Worm (Caenorhabditis elegans) whole organism, L4 larva: ENCODE measurements around the gene srj-6.

Experiments
- D1046.2 ChIP-seq: fragments of 200-800 bp; sonication (Bioruptor generic); IDR thresholded peaks from 2 replicates; pipeline ENCODE4 v1.3.6; 2022; ENCODE audit warnings: missing genetic modification characterization, missing compliant biosample characterization
- F49E8.2 ChIP-seq: sonication (generic microtip); optimal IDR thresholded peaks from 2 replicates; lab custom pipeline; 2016; ENCODE audit warnings: missing compliant biosample characterization, mild to moderate bottlenecking, missing genetic modification characterization, borderline replicate concordance
- R02D3.7 ChIP-seq: fragments of 150-350 bp; sonication (generic microtip); optimal IDR thresholded peaks from 3 replicates; lab custom pipeline; 2014; ENCODE audit warnings: missing biosample characterization, missing genetic modification characterization
- Y48G9A.11 ChIP-seq: fragments of 200-800 bp; sonication (Bioruptor generic); IDR thresholded peaks from 2 replicates; pipeline ENCODE4 v1.3.6; 2022; ENCODE audit warnings: missing genetic modification reagents, missing genetic modification characterization, missing compliant biosample characterization
- ZK546.5 ChIP-seq, 2 experiments: sonication (generic microtip); optimal IDR thresholded peaks; 2 replicates each; lab custom pipeline; 2017; ENCODE audit warnings: missing biosample characterization in 2 of 2, missing genetic modification characterization in 2 of 2
- aha-1 ChIP-seq: fragments of 150-350 bp; peaks from one replicate; lab custom pipeline; 2014; ENCODE audit warnings: missing biosample characterization, missing genetic modification characterization
- ceh-28 ChIP-seq: fragments of 150-350 bp; optimal IDR thresholded peaks from 2 replicates; lab custom pipeline; 2014; ENCODE audit warnings: missing biosample characterization, missing genetic modification reagents, missing genetic modification characterization
- ces-1 ChIP-seq: fragments of 150-350 bp; sonication (generic microtip); optimal IDR thresholded peaks from 4 replicates; lab custom pipeline; 2014; ENCODE audit warnings: missing biosample characterization, missing genetic modification reagents, missing genetic modification characterization
- cey-2 ChIP-seq: sonication (generic microtip); optimal IDR thresholded peaks from 3 replicates; lab custom pipeline; 2017; ENCODE audit warnings: missing genetic modification characterization, mild to moderate bottlenecking, missing compliant biosample characterization, antibody characterized with exemption, borderline replicate concordance; ENCODE audit not compliant: insufficient read depth
- dmd-6 ChIP-seq: fragments of 200-800 bp; sonication (Bioruptor generic); IDR thresholded peaks from 2 replicates; pipeline ENCODE4 v1.3.6; 2022; ENCODE audit warnings: missing genetic modification reagents, missing genetic modification characterization, missing compliant biosample characterization
- dmd-8 ChIP-seq: fragments of 200-800 bp; sonication (Bioruptor generic); IDR thresholded peaks from 2 replicates; pipeline ENCODE4 v1.3.6; 2022; ENCODE audit warnings: missing genetic modification characterization, missing compliant biosample characterization
- dve-1 ChIP-seq: sonication (generic microtip); optimal IDR thresholded peaks from 2 replicates; lab custom pipeline; 2017; ENCODE audit warnings: antibody characterized with exemption, mild to moderate bottlenecking, missing genetic modification characterization, missing compliant biosample characterization; ENCODE audit not compliant: insufficient read depth
- fkh-10 ChIP-seq: fragments of 150-350 bp; optimal IDR thresholded peaks from 2 replicates; lab custom pipeline; 2014; ENCODE audit warnings: missing biosample characterization, missing genetic modification reagents, missing genetic modification characterization
- hlh-11 ChIP-seq: fragments of 200-800 bp; sonication (Bioruptor generic); optimal IDR thresholded peaks from 2 replicates; lab custom pipeline; 2018; ENCODE audit warnings: mild to moderate bottlenecking, missing genetic modification characterization, missing compliant biosample characterization
- hlh-30 ChIP-seq: sonication (generic microtip); optimal IDR thresholded peaks from 2 replicates; lab custom pipeline; 2017; ENCODE audit warnings: antibody characterized with exemption, mild to moderate bottlenecking, missing genetic modification characterization, missing compliant biosample characterization; ENCODE audit not compliant: insufficient read depth
- hmg-1.1 ChIP-seq: fragments of 200-800 bp; sonication (Bioruptor generic); IDR thresholded peaks from 2 replicates; pipeline ENCODE4 v1.3.6; 2022; ENCODE audit warnings: missing genetic modification reagents, missing genetic modification characterization, missing compliant biosample characterization
- lin-1 ChIP-seq: fragments of 200-800 bp; sonication (Bioruptor generic); IDR thresholded peaks from 2 replicates; pipeline ENCODE4 v1.3.6; 2022; ENCODE audit warnings: missing genetic modification reagents, missing genetic modification characterization, missing compliant biosample characterization
- lin-39 ChIP-seq: fragments of 150-350 bp; optimal IDR thresholded peaks from 2 replicates; lab custom pipeline; 2014; ENCODE audit warnings: missing biosample characterization, missing genetic modification reagents, missing genetic modification characterization
- madf-5 ChIP-seq, 2 experiments: fragments of 200-800 bp; sonication (Bioruptor generic); IDR thresholded peaks; 2 replicates each; pipeline ENCODE4 v1.3.6; 2022; ENCODE audit warnings: missing compliant biosample characterization in 2 of 2, missing genetic modification characterization in 2 of 2
- mdt-29 ChIP-seq: fragments of 200-800 bp; sonication (Bioruptor generic); IDR thresholded peaks from 2 replicates; pipeline ENCODE4 v1.3.6; 2022; ENCODE audit warnings: missing genetic modification reagents, missing genetic modification characterization, missing compliant biosample characterization
- mxl-2 ChIP-seq: fragments of 200-800 bp; sonication (Bioruptor generic); conservative IDR thresholded peaks from 2 replicates; pipeline ENCODE4 v1.3.6; 2022; ENCODE audit warnings: missing genetic modification reagents, missing genetic modification characterization, missing compliant biosample characterization
- mxl-3 ChIP-seq: fragments of 200-800 bp; sonication (Bioruptor generic); optimal IDR thresholded peaks from 2 replicates; lab custom pipeline; 2018; ENCODE audit warnings: mild to moderate bottlenecking, missing genetic modification characterization, missing compliant biosample characterization
- nhr-25 ChIP-seq: sonication (generic microtip); optimal IDR thresholded peaks from 2 replicates; lab custom pipeline; 2017; ENCODE audit warnings: missing genetic modification characterization, mild to moderate bottlenecking, missing compliant biosample characterization, antibody characterized with exemption, moderate library complexity, borderline replicate concordance; ENCODE audit not compliant: insufficient read depth
- nhr-28 ChIP-seq: fragments of 150-350 bp; optimal IDR thresholded peaks from 2 replicates; lab custom pipeline; 2014; ENCODE audit warnings: missing biosample characterization, missing genetic modification characterization
- nhr-41 ChIP-seq: fragments of 200-800 bp; sonication (Bioruptor generic); IDR thresholded peaks from 2 replicates; pipeline ENCODE4 v1.3.6; 2022; ENCODE audit warnings: missing genetic modification reagents, missing genetic modification characterization, missing compliant biosample characterization
- nhr-6 ChIP-seq: fragments of 150-350 bp; optimal IDR thresholded peaks from 2 replicates; lab custom pipeline; 2014; ENCODE audit warnings: missing biosample characterization, missing genetic modification characterization
- pha-4 ChIP-seq, 2 experiments: fragments of 150-350 bp in 1 of 2; fragments of 200-800 bp in 1 of 2; sonication (Bioruptor generic) in 1 of 2; IDR thresholded peaks in 1 of 2; optimal IDR thresholded peaks in 1 of 2; 2 replicates each; pipeline versions ENCODE4 v1.3.6 to Lab custom; 2014 to 2022; ENCODE audit warnings: missing genetic modification characterization in 2 of 2, missing genetic modification reagents in 2 of 2, missing biosample characterization in 1 of 2, missing compliant biosample characterization in 1 of 2
- php-3 ChIP-seq: fragments of 200-800 bp; sonication (Bioruptor generic); IDR thresholded peaks from 2 replicates; pipeline ENCODE4 v1.3.6; 2022; ENCODE audit warnings: missing genetic modification reagents, missing genetic modification characterization, missing compliant biosample characterization
- saeg-2 ChIP-seq: fragments of 200-800 bp; sonication (Bioruptor generic); IDR thresholded peaks from 2 replicates; pipeline ENCODE4 v1.3.6; 2022; ENCODE audit warnings: missing genetic modification reagents, missing genetic modification characterization, missing compliant biosample characterization
- set-16 ChIP-seq: fragments of 200-800 bp; sonication (Bioruptor generic); IDR thresholded peaks from 2 replicates; pipeline ENCODE4 v1.3.6; 2022; ENCODE audit warnings: missing genetic modification reagents, missing genetic modification characterization, missing compliant biosample characterization
- snpc-1.2 ChIP-seq: fragments of 200-800 bp; sonication (Bioruptor generic); IDR thresholded peaks from 2 replicates; pipeline ENCODE4 v1.3.6; 2022; ENCODE audit warnings: missing genetic modification reagents, missing genetic modification characterization, missing compliant biosample characterization
- snpc-4 ChIP-seq: fragments of 150-350 bp; optimal IDR thresholded peaks from 2 replicates; lab custom pipeline; 2014; ENCODE audit warnings: missing biosample characterization, missing genetic modification characterization
- spr-1 ChIP-seq: sonication (generic microtip); optimal IDR thresholded peaks from 2 replicates; lab custom pipeline; 2016; ENCODE audit warnings: mild to moderate bottlenecking, missing genetic modification characterization, missing compliant biosample characterization
- tag-97 ChIP-seq: fragments of 200-800 bp; sonication (Bioruptor generic); IDR thresholded peaks from 2 replicates; pipeline ENCODE4 v1.3.6; 2022; ENCODE audit warnings: missing genetic modification characterization, missing compliant biosample characterization
- unc-130 ChIP-seq: sonication (generic microtip); optimal IDR thresholded peaks from 2 replicates; lab custom pipeline; 2016; ENCODE audit warnings: missing genetic modification reagents, missing genetic modification characterization, missing compliant biosample characterization
- unc-62 ChIP-seq, 3 experiments: fragments of 150-350 bp in 1 of 3; sonication (generic microtip); optimal IDR thresholded peaks in 2 of 3; peaks in 1 of 3; 1 replicate in 1 of 3; 2 replicates in 2 of 3; lab custom pipeline; 2014 to 2017; ENCODE audit warnings: missing biosample characterization in 3 of 3, missing genetic modification characterization in 3 of 3, missing genetic modification reagents in 3 of 3, missing genotype in 1 of 3
- zfp-2 ChIP-seq: sonication (generic microtip); optimal IDR thresholded peaks from 2 replicates; lab custom pipeline; 2016; ENCODE audit warnings: mild to moderate bottlenecking, missing genetic modification characterization, missing compliant biosample characterization
- zip-2 ChIP-seq: fragments of 150-350 bp; optimal IDR thresholded peaks from 2 replicates; lab custom pipeline; 2014; ENCODE audit warnings: missing biosample characterization, missing genetic modification characterization
- ztf-7 ChIP-seq: fragments of 150-350 bp; optimal IDR thresholded peaks from 2 replicates; lab custom pipeline; 2014; ENCODE audit warnings: missing biosample characterization, missing genetic modification characterization

The srj-6 gene

ce11 chrV:695914-696313 is 41.6 kb upstream of the srj-6 start, which contains the start of gene srj-52:
srj-52 (minus strand) TSS chrV:696014.
- TF ChIP-seq snpc-1.2 (GFP tag; lab: Robert Waterston, UW): no peak
- TF ChIP-seq unc-62 (GFP tag; optimal IDR thresholded peaks at IDR 0.05 in 1 of 2; lab: Kevin White, UChicago): peak in 1 of 2 experiments; percentile 57
- TF ChIP-seq unc-62 (tag; optimal IDR thresholded peaks at IDR 0.05; lab: Kevin White, UChicago): no peak

- no peak for TF ChIP-seq nhr-41
- no peak for TF ChIP-seq D1046.2 (GFP tag; lab: Robert Waterston, UW)
- TF ChIP-seq ces-1: no peak
- TF ChIP-seq set-16 (GFP tag; lab: Robert Waterston, UW): no peak
These were observed 40.3 kb upstream of the srj-6 start, which contains the start of gene srj-53 for ce11 chrV:694625-695024. srj-53 (minus strand) TSS chrV:694725.

- TF ChIP-seq dmd-8 (GFP tag; lab: Robert Waterston, UW) (no peak), R02D3.7 (tag; lab: Kevin White, UChicago) (no peak), ZK546.5 (tag; optimal IDR thresholded peaks at IDR 0.05; lab: Kevin White, UChicago) (no peak), mxl-2 (GFP tag; lab: Robert Waterston, UW) (no peak), zip-2 (tag; lab: Kevin White, UChicago) (no peak), cey-2 (tag; lab: Kevin White, UChicago) (no peak), unc-62 (GFP tag; optimal IDR thresholded peaks at IDR 0.05 in 1 of 2; lab: Kevin White, UChicago) (peak in 1 of 2 experiments; percentile 90), unc-62 (tag; optimal IDR thresholded peaks at IDR 0.05; lab: Kevin White, UChicago) (no peak)
These were observed 38.6 kb upstream of the srj-6 start, which contains the start of gene srx-4 for ce11 chrV:692720-693422. srx-4 (minus strand) TSS chrV:692770.

- no peak for TF ChIP-seq ztf-7 (tag; lab: Kevin White, UChicago)
- 0 out of 4 replicates have a peak, but pooled peaks of 1 of the 2 experiments have one; percentile 24 for TF ChIP-seq madf-5 (GFP tag; IDR thresholded peaks at IDR 0.05; lab: Robert Waterston, UW)
- TF ChIP-seq mxl-3 (GFP tag; lab: Kevin White, UChicago): no peak
- no peak for TF ChIP-seq D1046.2 (GFP tag; lab: Robert Waterston, UW)
- TF ChIP-seq nhr-28 (tag; lab: Kevin White, UChicago): no peak
- no peak for TF ChIP-seq nhr-6 (tag; lab: Kevin White, UChicago)
- TF ChIP-seq ZK546.5 (tag; optimal IDR thresholded peaks at IDR 0.05; lab: Kevin White, UChicago): no peak
- TF ChIP-seq fkh-10 (GFP tag; lab: Kevin White, UChicago): no peak
- peak; percentile 87 for TF ChIP-seq set-16 (GFP tag; lab: Robert Waterston, UW)
- TF ChIP-seq nhr-25 (tag; lab: Kevin White, UChicago): no peak
- TF ChIP-seq ceh-28: no peak
- no peak for TF ChIP-seq mdt-29 (GFP tag; lab: Robert Waterston, UW)
- no peak for TF ChIP-seq hlh-30 (tag; lab: Kevin White, UChicago)
- no peak for TF ChIP-seq dve-1 (tag; lab: Kevin White, UChicago)
- no peak for TF ChIP-seq saeg-2 (GFP tag; lab: Robert Waterston, UW)
- no peak for TF ChIP-seq unc-130
- TF ChIP-seq pha-4 (GFP tag; IDR thresholded peaks at IDR 0.05; lab: Robert Waterston, UW): no peak
- no peak for TF ChIP-seq pha-4 (tag; optimal IDR thresholded peaks at IDR 0.05; lab: Kevin White, UChicago)
- no peak for TF ChIP-seq lin-1 (GFP tag; lab: Robert Waterston, UW)
- no peak for TF ChIP-seq dmd-6
- 0 out of 2 replicates have a peak, but pooled peaks have one; percentile 26 for TF ChIP-seq php-3 (GFP tag; lab: Robert Waterston, UW)
- TF ChIP-seq lin-39 (tag; lab: Kevin White, UChicago): no peak
- TF ChIP-seq spr-1 (tag; lab: Kevin White, UChicago): no peak
- TF ChIP-seq tag-97 (GFP tag; lab: Robert Waterston, UW): no peak
- no peak for TF ChIP-seq hmg-1.1 (GFP tag; lab: Robert Waterston, UW)
- TF ChIP-seq snpc-4 (tag; lab: Kevin White, UChicago): no peak
- TF ChIP-seq F49E8.2: no peak
- no peak for TF ChIP-seq hlh-11 (tag; lab: Kevin White, UChicago)
- TF ChIP-seq snpc-1.2 (GFP tag; lab: Robert Waterston, UW): no peak
- TF ChIP-seq zfp-2 (tag; lab: Kevin White, UChicago): no peak
- TF ChIP-seq aha-1: peak; percentile 72
- TF ChIP-seq Y48G9A.11 (GFP tag; lab: Robert Waterston, UW): no peak
These were observed 35.2 kb upstream of the srj-6 start for ce11 chrV:689538-689937.
